Fruit fly (Drosophila melanogaster): Measurements from ENCODE around the gene CG18754.

Gene CG18754

DNA sequence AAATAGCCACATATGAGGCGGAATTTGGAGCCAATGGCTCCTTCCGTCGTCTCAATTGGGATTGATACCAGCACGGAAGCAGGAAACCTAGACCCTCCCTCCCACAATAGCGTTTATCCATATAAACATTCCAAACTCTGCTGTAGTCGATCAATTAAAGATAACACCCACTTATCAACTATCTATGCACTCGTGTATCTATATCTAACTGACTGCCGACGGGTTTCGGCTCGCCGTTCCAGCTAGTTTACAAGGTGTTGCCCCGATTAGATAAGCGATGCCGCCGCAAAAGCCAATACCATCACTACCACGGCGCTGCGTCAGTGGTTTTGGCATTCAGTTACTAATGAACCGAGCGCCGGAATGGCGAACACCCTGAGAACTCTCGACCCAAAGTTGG lies 27.3 kb downstream of the CG18754 start, which contains the start of gene CG10300 (continued):
- TF ChIP-seq CG7372 (GFP tag; IDR thresholded peaks at IDR 0.05) (no peak), ap (GFP tag; IDR thresholded peaks at IDR 0.05) (no peak), Hmr (GFP tag; optimal IDR thresholded peaks at IDR 0.05) (no peak), stc (GFP tag; IDR thresholded peaks at IDR 0.05) (no peak), z (GFP tag; IDR thresholded peaks at IDR 0.05) (no peak), pho (GFP tag; optimal IDR thresholded peaks at IDR 0.05) (no peak), Aef1 (GFP tag; IDR thresholded peaks at IDR 0.05) (no peak), CG6765 (GFP tag; optimal IDR thresholded peaks at IDR 0.05) (no peak), CG12155 (GFP tag; optimal IDR thresholded peaks at IDR 0.05) (no peak), sens (GFP tag) (peak; percentile 71), CG43689 (GFP tag; IDR thresholded peaks at IDR 0.05) (no peak), Rx (GFP tag; IDR thresholded peaks at IDR 0.05) (no peak), sd (tag; optimal IDR thresholded peaks at IDR 0.05) (peak; percentile 64), TFAM (GFP tag; optimal IDR thresholded peaks at IDR 0.05) (no peak), crp (GFP tag; optimal IDR thresholded peaks at IDR 0.05) (no peak), bsh (GFP tag; optimal IDR thresholded peaks at IDR 0.05) (no peak), CG15514 (GFP tag; optimal IDR thresholded peaks at IDR 0.05) (no peak), CG6683 (GFP tag; optimal IDR thresholded peaks at IDR 0.05) (no peak), CG33213 (GFP tag; optimal IDR thresholded peaks at IDR 0.05) (no peak), CG1024 (GFP tag; IDR thresholded peaks at IDR 0.05) (no peak), wek (GFP tag; optimal IDR thresholded peaks at IDR 0.05) (no peak), YL-1 (GFP tag; optimal IDR thresholded peaks at IDR 0.05) (no peak), slp2 (GFP tag; optimal IDR thresholded peaks at IDR 0.05) (no peak), vvl (GFP tag; IDR thresholded peaks at IDR 0.05) (no peak), CrebB (tag; optimal IDR thresholded peaks at IDR 0.05) (no peak), CG14441 (GFP tag; IDR thresholded peaks at IDR 0.05) (no peak), Nf-YC (tag; optimal IDR thresholded peaks at IDR 0.05) (no peak), dati (GFP tag; IDR thresholded peaks at IDR 0.05) (no peak), E2f2 (GFP tag; IDR thresholded peaks at IDR 0.05) (no peak), gcm (GFP tag; optimal IDR thresholded peaks at IDR 0.05) (no peak), Dip3 (GFP tag; optimal IDR thresholded peaks at IDR 0.05) (no peak), CG3726 (GFP tag; IDR thresholded peaks at IDR 0.05) (no peak), CG7786 (GFP tag; optimal IDR thresholded peaks at IDR 0.05) (no peak), CG11093 (GFP tag; IDR thresholded peaks at IDR 0.05) (no peak), GATAe (GFP tag; conservative IDR thresholded peaks at IDR 0.05) (peak; percentile 74), CG13287 (GFP tag; IDR thresholded peaks at IDR 0.05; ENCODE audit: partially characterized antibody) (no peak), Deaf1 (tag; optimal IDR thresholded peaks at IDR 0.05) (peak; percentile 58), ATbp (GFP tag; optimal IDR thresholded peaks at IDR 0.05) (no peak), hb (GFP tag; IDR thresholded peaks at IDR 0.05; ENCODE audit: partially characterized antibody) (no peak), CG14965 (GFP tag; optimal IDR thresholded peaks at IDR 0.05; ENCODE audit: borderline replicate concordance) (no peak), Mad (GFP tag; optimal IDR thresholded peaks at IDR 0.05) (no peak), Hey (tag; optimal IDR thresholded peaks at IDR 0.05) (no peak), ems (GFP tag; optimal IDR thresholded peaks at IDR 0.05) (no peak), CG11696 (GFP tag; IDR thresholded peaks at IDR 0.05) (no peak), mirr (GFP tag; optimal IDR thresholded peaks at IDR 0.05) (peak; percentile 88), pfk (GFP tag; optimal IDR thresholded peaks at IDR 0.05) (no peak), exex (tag; optimal IDR thresholded peaks at IDR 0.05) (peak; percentile 29), B-H1 (GFP tag; IDR thresholded peaks at IDR 0.05) (no peak), Lim3 (GFP tag; IDR thresholded peaks at IDR 0.05) (no peak), CG10543 (GFP tag; optimal IDR thresholded peaks at IDR 0.05) (peak; percentile 11), CG1603 (tag; optimal IDR thresholded peaks at IDR 0.05) (no peak), tup (GFP tag; optimal IDR thresholded peaks at IDR 0.05) (no peak)
